Fruit fly (Drosophila melanogaster) whole organism, prepupa: ENCODE results near the gene gzl.
A peak's percentile ranks its signal among the peaks of the same experiment; 100 is the strongest.

Experiments used
- CG11762 ChIP-seq: fragments of 200-800 bp; sonication (Bioruptor generic); optimal IDR thresholded peaks from 3 replicates; lab custom pipeline; 2016; ENCODE audit warnings: missing biosample characterization, missing genetic modification characterization; ENCODE audit not compliant: insufficient read depth
- CG1621 ChIP-seq: fragments of 200-800 bp; sonication (Bioruptor generic); optimal IDR thresholded peaks from 3 replicates; lab custom pipeline; 2018; ENCODE audit warnings: missing biosample characterization, mild to moderate bottlenecking, missing genetic modification characterization
- CG6163 ChIP-seq: fragments of 200-800 bp; sonication (Bioruptor generic); IDR thresholded peaks from 3 replicates; pipeline ENCODE4 v1.3.6; 2022; ENCODE audit warnings: missing biosample characterization, missing genetic modification characterization
- Eip78C ChIP-seq: fragments of 200-800 bp; sonication (Bioruptor generic); peaks from one replicate; lab custom pipeline; 2016; ENCODE audit warnings: missing biosample characterization, missing genetic modification characterization
- Eip93F ChIP-seq: fragments of 200-800 bp; sonication (Bioruptor generic); optimal IDR thresholded peaks from 2 replicates; lab custom pipeline; 2016; ENCODE audit warnings: missing biosample characterization, mild to moderate bottlenecking, missing genetic modification characterization
- Hr4 ChIP-seq: fragments of 200-800 bp; sonication (Bioruptor generic); optimal IDR thresholded peaks from 3 replicates; lab custom pipeline; 2016; ENCODE audit warnings: missing biosample characterization, missing genetic modification characterization
- esn ChIP-seq: fragments of 200-800 bp; sonication (Bioruptor generic); optimal IDR thresholded peaks from 2 replicates; lab custom pipeline; 2016; ENCODE audit warnings: missing biosample characterization, mild to moderate bottlenecking, missing genetic modification characterization, moderate library complexity
- pdm3 ChIP-seq: fragments of 200-800 bp; sonication (Bioruptor generic); optimal IDR thresholded peaks from 3 replicates; lab custom pipeline; 2016; ENCODE audit warnings: missing biosample characterization, missing genetic modification characterization

- peak; percentile 23 for TF ChIP-seq CG1621 (tag; lab: Kevin White, UChicago)
- peak; percentile 72 for TF ChIP-seq esn
- TF ChIP-seq CG6163 (GFP tag; lab: Robert Waterston, UW): peak; percentile 74; the same call in 2 of the 3 replicates
- TF ChIP-seq Hr4 (GFP tag; lab: Kevin White, UChicago): peak; percentile 38
- TF ChIP-seq CG11762: peak; percentile 33
- TF ChIP-seq pdm3 (GFP tag; lab: Kevin White, UChicago): peak; percentile 53
- TF ChIP-seq Eip93F (GFP tag; lab: Kevin White, UChicago): no peak
- peak; percentile 91 for TF ChIP-seq Eip78C (GFP tag; lab: Kevin White, UChicago)
Measured at dm6 chr3R:6427619-6428378, 45.1 kb downstream of the gzl start.
